Fruit fly (Drosophila melanogaster): ENCODE data around the gene CG7985.

DNA sequence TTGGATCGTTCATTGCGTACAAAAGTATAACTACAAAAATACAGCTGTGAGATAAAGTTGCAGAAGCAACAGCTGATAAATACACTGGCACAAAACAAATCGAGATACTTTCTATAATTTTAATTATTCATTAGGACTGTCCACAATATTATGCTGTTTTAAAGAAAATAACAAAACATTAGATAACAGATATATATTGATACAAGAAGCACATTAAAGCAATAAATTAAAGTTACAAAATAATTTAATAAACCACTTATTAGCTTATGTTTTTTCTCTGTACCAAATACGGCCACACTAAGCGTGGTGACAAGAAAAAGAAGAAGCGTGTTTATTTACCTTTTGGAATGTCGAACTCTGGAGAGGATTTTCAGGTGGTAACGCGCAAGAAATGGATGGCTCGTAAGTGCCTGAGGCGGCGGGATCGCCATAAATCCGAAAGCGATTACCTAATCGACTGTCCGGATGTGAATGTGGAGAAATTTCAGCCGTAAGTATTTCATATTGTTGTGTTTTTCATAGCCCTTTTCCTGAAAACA, 20.6 kb downstream of the CG7985 start, which contains the start of the genes CG7988 and CG7183:
- peak; percentile 97 for TF ChIP-seq cyc (GFP tag; optimal IDR thresholded peaks at IDR 0.05)
- TF ChIP-seq fd85E (GFP tag; optimal IDR thresholded peaks at IDR 0.05): no peak
- peak; percentile 98 for TF ChIP-seq fkh (GFP tag; optimal IDR thresholded peaks at IDR 0.05)
- TF ChIP-seq eg (GFP tag; IDR thresholded peaks at IDR 0.05): peak; percentile 99
- peak; percentile 85 for TF ChIP-seq Blimp-1 (GFP tag; optimal IDR thresholded peaks at IDR 0.05)

Data from whole organism, prepupa.